Worm (Caenorhabditis elegans): ENCODE data around the gene C18H9.1.

C18H9.1 gene

DNA sequence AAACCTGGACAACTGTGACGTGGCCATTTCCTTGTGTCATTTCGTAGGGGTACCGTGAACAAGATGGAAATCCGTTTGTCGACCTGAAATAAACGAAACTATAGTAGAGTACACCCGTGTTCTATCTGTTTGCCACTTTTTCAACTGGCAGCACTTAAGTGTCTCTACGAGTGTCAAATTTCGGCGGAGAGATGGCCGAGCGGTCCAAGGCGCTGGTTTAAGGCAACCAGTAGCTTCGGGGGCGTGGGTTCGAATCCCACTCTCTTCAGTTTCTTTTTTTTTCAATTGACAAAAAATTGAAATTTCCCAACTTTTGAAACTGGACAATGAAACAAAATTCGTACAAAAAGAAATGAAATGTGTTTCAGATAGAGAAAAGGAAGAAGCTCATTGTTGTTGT, 22.7 kb downstream of the C18H9.1 start (continued):
- TF ChIP-seq ceh-44 (GFP tag; IDR thresholded peaks at IDR 0.05) (0 out of 2 replicates have a peak, but pooled peaks have one; percentile 23), hlh-30 (tag; optimal IDR thresholded peaks at IDR 0.05; ENCODE audit: insufficient read depth) (no peak), hmg-1.1 (GFP tag; IDR thresholded peaks at IDR 0.05) (peak; percentile 68), nhr-28 (tag; optimal IDR thresholded peaks at IDR 0.05) (peak; percentile 32), madf-5 (GFP tag; IDR thresholded peaks at IDR 0.05) (0 out of 4 replicates have a peak, but pooled peaks of 1 of the 2 experiments have one; percentile 58), jun-1 (tag; optimal IDR thresholded peaks at IDR 0.05) (no peak), tra-1 (GFP tag; IDR thresholded peaks at IDR 0.05) (0 out of 2 replicates have a peak, but pooled peaks have one; percentile 33), dmd-9 (GFP tag; IDR thresholded peaks at IDR 0.05) (peak; percentile 59; the same call in 1 of the 2 replicates), sdz-12 (GFP tag; optimal IDR thresholded peaks at IDR 0.05) (no peak), nhr-41 (GFP tag; IDR thresholded peaks at IDR 0.05) (peak; percentile 63; the same call in 1 of the 2 replicates), unc-39 (tag; optimal IDR thresholded peaks at IDR 0.05) (no peak)

DNA sequence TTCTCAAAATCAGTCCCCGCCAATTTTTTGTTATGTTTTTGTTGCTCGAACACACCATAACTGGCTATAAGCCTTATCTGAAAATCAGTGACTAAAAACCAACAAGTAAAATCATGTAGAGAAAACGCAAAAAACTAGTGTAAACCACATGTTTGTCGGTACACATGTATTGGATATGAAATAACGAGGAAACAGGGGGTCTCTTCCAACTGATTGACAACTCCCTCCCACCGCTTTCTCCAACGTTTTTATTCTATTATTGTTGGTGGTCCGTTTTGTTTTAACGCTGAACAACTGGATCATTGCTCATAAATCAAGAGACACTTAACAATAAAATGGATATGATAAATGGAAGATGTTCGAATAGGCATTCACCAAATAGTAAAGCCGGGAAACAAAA, 27.9 kb downstream of the C18H9.1 start:
- TF ChIP-seq daf-8 (GFP tag; IDR thresholded peaks at IDR 0.05): no peak
- TF ChIP-seq unc-62 (GFP tag; optimal IDR thresholded peaks at IDR 0.05 in 1 of 2): peak in 1 of 2 experiments; percentile 69
- no peak for TF ChIP-seq unc-62 (tag; optimal IDR thresholded peaks at IDR 0.05)

DNA sequence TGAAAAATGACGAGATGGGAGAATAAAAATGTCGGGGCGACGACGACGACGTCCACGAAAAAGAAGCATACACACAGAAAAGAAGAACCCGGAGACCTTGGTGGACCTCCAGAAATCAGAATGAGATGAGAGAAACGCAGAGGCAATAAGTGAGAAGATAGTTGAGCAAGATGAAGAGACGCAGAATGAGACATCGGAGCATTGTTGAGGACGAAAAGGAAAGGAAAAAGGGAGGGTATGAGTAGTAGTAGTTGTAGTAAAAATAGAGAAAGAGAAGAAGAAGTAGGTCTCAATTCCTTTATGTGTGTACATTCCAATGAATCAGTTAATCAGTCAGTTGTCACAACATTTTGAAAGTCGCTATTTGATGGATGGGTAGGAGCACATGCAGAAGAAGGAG, 30.4 kb downstream of the C18H9.1 start, which contains the start of gene T14B4.8:
TSS of gene T14B4.8 (minus strand) at position 60 of the 400 bp plus-strand sequence.
- TF ChIP-seq Y105C5A.15 (GFP tag; IDR thresholded peaks at IDR 0.05) (no peak), hmg-1.1 (GFP tag; IDR thresholded peaks at IDR 0.05) (peak; percentile 38; the same call in 1 of the 2 replicates), mes-2 (tag; optimal IDR thresholded peaks at IDR 0.05; ENCODE audit: poor library complexity, severe bottlenecking) (no peak), madf-5 (GFP tag; IDR thresholded peaks at IDR 0.05) (no peak), zfp-2 (tag; optimal IDR thresholded peaks at IDR 0.05) (no peak), nhr-42 (GFP tag; IDR thresholded peaks at IDR 0.05) (no peak), R02D3.7 (tag; optimal IDR thresholded peaks at IDR 0.05) (no peak), ctbp-1 (GFP tag; IDR thresholded peaks at IDR 0.05) (no peak), fkh-10 (GFP tag; optimal IDR thresholded peaks at IDR 0.05) (peak; percentile 22), unc-62 (GFP tag; optimal IDR thresholded peaks at IDR 0.05 in 1 of 2) (peak in 1 of 2 experiments; percentile 94), unc-62 (tag; optimal IDR thresholded peaks at IDR 0.05) (no peak), T20F7.1 (GFP tag; optimal IDR thresholded peaks at IDR 0.05) (no peak), ZK337.2 (GFP tag; IDR thresholded peaks at IDR 0.05) (no peak), aly-2 (tag; optimal IDR thresholded peaks at IDR 0.05) (no peak), F49E8.2 (tag; optimal IDR thresholded peaks at IDR 0.05; ENCODE audit: borderline replicate concordance) (no peak), dmd-8 (GFP tag; IDR thresholded peaks at IDR 0.05) (no peak), aha-1 (tag) (no peak), ztf-7 (tag; optimal IDR thresholded peaks at IDR 0.05) (no peak)

DNA sequence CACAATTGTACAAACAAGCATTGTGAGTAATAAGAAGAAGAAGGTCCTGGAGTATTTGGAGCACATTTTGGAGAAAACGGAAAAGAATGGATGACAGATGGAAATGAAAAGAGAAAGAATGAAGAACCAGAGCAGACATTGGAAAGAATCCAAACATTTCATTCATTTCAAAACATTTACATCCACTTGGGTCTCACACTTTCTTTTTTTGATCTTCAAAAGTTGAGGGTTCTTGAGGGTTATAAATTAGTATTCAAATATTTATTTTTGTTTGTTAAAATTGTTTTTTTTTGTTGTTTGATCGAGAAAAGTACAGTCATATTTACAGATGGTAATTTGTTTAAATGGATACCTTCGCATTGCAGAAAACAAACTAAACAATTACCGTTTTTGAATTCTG, 34.8 kb downstream of the C18H9.1 start, which contains the start of gene T14B4.9:
TSS of gene T14B4.9 (minus strand) at position 101 of the 400 bp plus-strand sequence.
- TF ChIP-seq skn-1 (tag; optimal IDR thresholded peaks at IDR 0.05) (no peak), ztf-11 (tag; optimal IDR thresholded peaks at IDR 0.05) (no peak), F10B5.3 (tag; optimal IDR thresholded peaks at IDR 0.05) (no peak), nhr-48 (tag; optimal IDR thresholded peaks at IDR 0.05) (no peak), madf-5 (GFP tag; IDR thresholded peaks at IDR 0.05) (no peak), snpc-1.2 (GFP tag; IDR thresholded peaks at IDR 0.05) (no peak), lsy-2 (tag; optimal IDR thresholded peaks at IDR 0.05) (no peak), madf-9 (GFP tag; conservative IDR thresholded peaks at IDR 0.05) (no peak), ceh-82 (tag; optimal IDR thresholded peaks at IDR 0.05) (no peak), lin-39 (tag; optimal IDR thresholded peaks at IDR 0.05) (no peak), hmg-1.1 (GFP tag; IDR thresholded peaks at IDR 0.05) (no peak), nhr-25 (tag; optimal IDR thresholded peaks at IDR 0.05; ENCODE audit: borderline replicate concordance, insufficient read depth) (no peak)

Data from whole organism, L4 larva.